Fruit fly (Drosophila melanogaster) whole organism, embryonic: ENCODE measurements around the gene ea.

Source experiments
- Atf3 ChIP-seq: fragments of 200-800 bp; sonication (Bioruptor generic); optimal IDR thresholded peaks from 3 replicates; lab custom pipeline; 2016; ENCODE audit warnings: missing biosample characterization, missing genetic modification characterization
- CG10543 ChIP-seq: fragments of 200-800 bp; sonication (Bioruptor generic); optimal IDR thresholded peaks from 3 replicates; lab custom pipeline; 2017; ENCODE audit warnings: missing biosample characterization, mild to moderate bottlenecking, missing genetic modification characterization, moderate library complexity
- CG11560 ChIP-seq: fragments of 200-800 bp; sonication (Bioruptor generic); IDR thresholded peaks from 3 replicates; pipeline ENCODE4 v1.3.6; 2022; ENCODE audit warnings: missing biosample characterization, missing genetic modification characterization
- CG12071 ChIP-seq: fragments of 200-800 bp; sonication (Bioruptor generic); optimal IDR thresholded peaks from 3 replicates; lab custom pipeline; 2018; ENCODE audit warnings: missing biosample characterization, mild to moderate bottlenecking, missing genetic modification characterization
- CG12155 ChIP-seq: fragments of 200-800 bp; sonication (Bioruptor generic); optimal IDR thresholded peaks from 3 replicates; lab custom pipeline; 2016; ENCODE audit warnings: missing biosample characterization, missing genetic modification characterization
- CG13287 ChIP-seq: fragments of 200-800 bp; sonication (Bioruptor generic); IDR thresholded peaks from 2 replicates; pipeline ENCODE4 v1.3.6; 2022; ENCODE audit warnings: missing biosample characterization, missing genetic modification characterization; ENCODE audit not compliant: partially characterized antibody
- CG17328 ChIP-seq: fragments of 200-800 bp; sonication (Bioruptor generic); IDR thresholded peaks from 2 replicates; pipeline ENCODE4 v1.3.6; 2022; ENCODE audit warnings: missing biosample characterization, missing genetic modification characterization
- CG1832 ChIP-seq: fragments of 200-800 bp; sonication (Bioruptor generic); optimal IDR thresholded peaks from 2 replicates; lab custom pipeline; 2017; ENCODE audit warnings: missing biosample characterization, mild to moderate bottlenecking, missing genetic modification characterization, inconsistent platforms
- CG31365 ChIP-seq: fragments of 200-800 bp; sonication (Bioruptor generic); optimal IDR thresholded peaks from 2 replicates; lab custom pipeline; 2018; ENCODE audit warnings: missing biosample characterization, mild to moderate bottlenecking, missing genetic modification characterization
- CG32532 ChIP-seq: fragments of 200-800 bp; sonication (Bioruptor generic); IDR thresholded peaks from 2 replicates; pipeline ENCODE4 v1.3.6; 2022; ENCODE audit warnings: missing biosample characterization, missing genetic modification characterization
- CG34376 ChIP-seq: fragments of 200-800 bp; sonication (Bioruptor generic); optimal IDR thresholded peaks from 2 replicates; lab custom pipeline; 2018; ENCODE audit warnings: missing biosample characterization, mild to moderate bottlenecking, missing genetic modification characterization
- CG34422 ChIP-seq: fragments of 200-800 bp; sonication (Bioruptor generic); IDR thresholded peaks from 3 replicates; pipeline ENCODE4 v1.3.6; 2022; ENCODE audit warnings: missing biosample characterization, missing genetic modification characterization
- CG42726 ChIP-seq: fragments of 200-800 bp; sonication (Bioruptor generic); IDR thresholded peaks from 2 replicates; pipeline ENCODE4 v1.3.6; 2022; ENCODE audit warnings: missing biosample characterization, missing genetic modification characterization; ENCODE audit not compliant: partially characterized antibody
- CG7963 ChIP-seq: fragments of 200-800 bp; sonication (Bioruptor generic); IDR thresholded peaks from 3 replicates; pipeline ENCODE4 v1.3.6; 2022; ENCODE audit warnings: missing biosample characterization, missing genetic modification characterization; ENCODE audit not compliant: partially characterized antibody
- CG8290 ChIP-seq, 3 experiments: fragments of 200-800 bp; sonication (Bioruptor generic); optimal IDR thresholded peaks; 2 replicates each; lab custom pipeline; 2016 to 2019; ENCODE audit warnings: missing biosample characterization in 3 of 3, missing genetic modification characterization in 3 of 3, mild to moderate bottlenecking in 2 of 3, moderate library complexity in 1 of 3
- D19B ChIP-seq: fragments of 200-800 bp; sonication (Bioruptor generic); optimal IDR thresholded peaks from 2 replicates; lab custom pipeline; 2017; ENCODE audit warnings: missing biosample characterization, mild to moderate bottlenecking, missing genetic modification characterization
- Dbx ChIP-seq: fragments of 200-800 bp; sonication (Bioruptor generic); IDR thresholded peaks from 3 replicates; pipeline ENCODE4 v1.3.6; 2022; ENCODE audit warnings: missing biosample characterization, missing genetic modification characterization
- Dfd ChIP-seq, 2 experiments: fragments of >200 bp; optimal IDR thresholded peaks; 2 replicates each; lab custom pipeline; 2017; ENCODE audit warnings: missing biosample characterization in 2 of 2, missing genetic modification characterization in 2 of 2
- Fer1 ChIP-seq: fragments of 200-800 bp; sonication (Bioruptor generic); optimal IDR thresholded peaks from 2 replicates; lab custom pipeline; 2017; ENCODE audit warnings: missing biosample characterization, mild to moderate bottlenecking, missing genetic modification characterization
- GATAe ChIP-seq: fragments of 200-800 bp; sonication (Bioruptor generic); conservative IDR thresholded peaks from 2 replicates; pipeline ENCODE4 v1.3.6; 2022; ENCODE audit warnings: missing biosample characterization, missing genetic modification characterization
- HLH54F ChIP-seq: fragments of 200-800 bp; sonication (Bioruptor generic); optimal IDR thresholded peaks from 3 replicates; lab custom pipeline; 2016; ENCODE audit warnings: missing biosample characterization, missing genetic modification characterization
- Hr39 ChIP-seq: fragments of >200 bp; optimal IDR thresholded peaks from 2 replicates; lab custom pipeline; 2017
- MESR4 ChIP-seq: fragments of 200-800 bp; sonication (Bioruptor generic); optimal IDR thresholded peaks from 2 replicates; lab custom pipeline; 2018; ENCODE audit warnings: missing biosample characterization, mild to moderate bottlenecking, missing genetic modification characterization, moderate library complexity
- Med ChIP-seq: fragments of 200-800 bp; sonication (Bioruptor generic); peaks from one replicate; lab custom pipeline; 2016; ENCODE audit warnings: missing biosample characterization, missing genetic modification characterization, mild to moderate bottlenecking, inconsistent platforms, moderate library complexity
- Myb ChIP-seq: fragments of 200-800 bp; sonication (Bioruptor generic); optimal IDR thresholded peaks from 2 replicates; lab custom pipeline; 2016; ENCODE audit warnings: missing biosample characterization, missing genetic modification characterization
- Tbp ChIP-seq: fragments of >200 bp; optimal IDR thresholded peaks from 2 replicates; lab custom pipeline; 2018; ENCODE audit warnings: missing biosample characterization, missing genetic modification characterization
- bbx ChIP-seq: fragments of 200-800 bp; sonication (Bioruptor generic); IDR thresholded peaks from 2 replicates; pipeline ENCODE4 v1.3.6; 2022; ENCODE audit warnings: missing biosample characterization, missing genetic modification characterization; ENCODE audit not compliant: partially characterized antibody
- chinmo ChIP-seq: fragments of 200-800 bp; sonication (Bioruptor generic); IDR thresholded peaks from 4 replicates; pipeline ENCODE4 v1.3.6; 2022; ENCODE audit warnings: missing biosample characterization, missing genetic modification characterization; ENCODE audit not compliant: partially characterized antibody
- crp ChIP-seq, 2 experiments: fragments of 200-800 bp; sonication (Bioruptor generic); optimal IDR thresholded peaks; 2 replicates in 1 of 2; 3 replicates in 1 of 2; lab custom pipeline; 2017; ENCODE audit warnings: missing biosample characterization in 2 of 2, missing genetic modification characterization in 2 of 2, mild to moderate bottlenecking in 1 of 2, moderate library complexity in 1 of 2
- cwo ChIP-seq: fragments of 200-800 bp; sonication (Bioruptor generic); optimal IDR thresholded peaks from 3 replicates; lab custom pipeline; 2017; ENCODE audit warnings: missing biosample characterization, missing genetic modification characterization, mild to moderate bottlenecking, moderate library complexity, missing genetic modification reagents
- dysf ChIP-seq: fragments of 200-800 bp; sonication (Bioruptor generic); IDR thresholded peaks from 3 replicates; pipeline ENCODE4 v1.3.6; 2022; ENCODE audit warnings: missing biosample characterization, missing genetic modification characterization
- eve ChIP-seq, 2 experiments: fragments of >200 bp; optimal IDR thresholded peaks; 2 replicates each; lab custom pipeline; 2017; ENCODE audit warnings: missing biosample characterization in 2 of 2, missing genetic modification characterization in 2 of 2
- exex ChIP-seq: fragments of 200-800 bp; sonication (Bioruptor generic); optimal IDR thresholded peaks from 4 replicates; lab custom pipeline; 2018; ENCODE audit warnings: missing biosample characterization, mild to moderate bottlenecking, missing genetic modification characterization, moderate library complexity
- ftz-f1 ChIP-seq: fragments of 200-800 bp; sonication (Bioruptor generic); optimal IDR thresholded peaks from 2 replicates; lab custom pipeline; 2016; ENCODE audit warnings: missing biosample characterization, missing genetic modification characterization
- grn ChIP-seq: fragments of 200-800 bp; sonication (Bioruptor generic); optimal IDR thresholded peaks from 3 replicates; lab custom pipeline; 2017; ENCODE audit warnings: missing biosample characterization, missing genetic modification characterization
- ind ChIP-seq: fragments of 200-800 bp; sonication (Bioruptor generic); optimal IDR thresholded peaks from 3 replicates; lab custom pipeline; 2016; ENCODE audit warnings: missing biosample characterization, missing genetic modification characterization
- kay ChIP-seq: fragments of 200-800 bp; sonication (Bioruptor generic); optimal IDR thresholded peaks from 2 replicates; lab custom pipeline; 2016; ENCODE audit warnings: missing biosample characterization, missing genetic modification characterization
- lab ChIP-seq: fragments of 200-800 bp; sonication (Bioruptor generic); optimal IDR thresholded peaks from 3 replicates; lab custom pipeline; 2017; ENCODE audit warnings: missing biosample characterization, missing genetic modification characterization, mild to moderate bottlenecking, moderate library complexity, missing genetic modification reagents
- mirr ChIP-seq: fragments of 200-800 bp; sonication (Bioruptor generic); optimal IDR thresholded peaks from 3 replicates; lab custom pipeline; 2018; ENCODE audit warnings: missing biosample characterization, mild to moderate bottlenecking, missing genetic modification characterization
- pan ChIP-seq, 4 experiments: fragments of >200 bp in 3 of 4; fragments of 200-800 bp in 1 of 4; sonication (Bioruptor generic) in 1 of 4; optimal IDR thresholded peaks in 3 of 4; IDR thresholded peaks in 1 of 4; 2 replicates each; pipeline versions ENCODE4 v1.3.6 to Lab custom; 2017 to 2022; ENCODE audit warnings: missing biosample characterization in 2 of 4, missing genetic modification characterization in 2 of 4, mixed read lengths in 1 of 4
- pb ChIP-seq: fragments of 200-800 bp; sonication (Bioruptor generic); optimal IDR thresholded peaks from 3 replicates; lab custom pipeline; 2016; ENCODE audit warnings: missing biosample characterization, missing genetic modification characterization
- repo ChIP-seq: fragments of 200-800 bp; sonication (Bioruptor generic); optimal IDR thresholded peaks from 2 replicates; lab custom pipeline; 2016; ENCODE audit warnings: missing biosample characterization, missing genetic modification characterization
- rib ChIP-seq: fragments of 200-800 bp; sonication (Bioruptor generic); IDR thresholded peaks from 2 replicates; pipeline ENCODE4 v1.3.6; 2022; ENCODE audit warnings: missing biosample characterization, missing genetic modification characterization
- sens ChIP-seq: fragments of 200-800 bp; sonication (Bioruptor generic); peaks from one replicate; lab custom pipeline; 2016; ENCODE audit warnings: missing biosample characterization, missing genetic modification characterization
- sqz ChIP-seq: fragments of 200-800 bp; sonication (Bioruptor generic); optimal IDR thresholded peaks from 3 replicates; lab custom pipeline; 2018; ENCODE audit warnings: missing biosample characterization, mild to moderate bottlenecking, missing genetic modification characterization
- sug ChIP-seq: fragments of 200-800 bp; optimal IDR thresholded peaks from 2 replicates; lab custom pipeline; 2019; ENCODE audit warnings: missing biosample characterization, mild to moderate bottlenecking, missing genetic modification characterization, moderate library complexity
- tio ChIP-seq: fragments of 200-800 bp; sonication (Bioruptor generic); optimal IDR thresholded peaks from 2 replicates; lab custom pipeline; 2017; ENCODE audit warnings: missing biosample characterization, missing genetic modification characterization, inconsistent platforms
- vvl ChIP-seq: fragments of 200-800 bp; sonication (Bioruptor generic); IDR thresholded peaks from 2 replicates; pipeline ENCODE4 v1.3.6; 2022; ENCODE audit warnings: missing biosample characterization, missing genetic modification characterization
- wdn ChIP-seq: fragments of 200-800 bp; sonication (Bioruptor generic); IDR thresholded peaks from 2 replicates; pipeline ENCODE4 v1.3.6; 2022; ENCODE audit warnings: missing biosample characterization, missing genetic modification characterization

The ea gene

dm6 chr3R:15297904-15298303, 30.6 kb upstream of the ea start:
- TF ChIP-seq Atf3 (GFP tag; lab: Kevin White, UChicago) (no peak), Med (peak; percentile 64), chinmo (GFP tag; lab: Robert Waterston, UW) (peak; percentile 87; the same call in 3 of the 4 replicates), CG1832 (no peak), HLH54F (GFP tag; lab: Kevin White, UChicago) (no peak), CG12071 (GFP tag; lab: Kevin White, UChicago) (no peak), ind (no peak), grn (GFP tag; lab: Kevin White, UChicago) (peak; percentile 27), D19B (GFP tag; lab: Kevin White, UChicago) (peak; percentile 17), Fer1 (GFP tag; lab: Kevin White, UChicago) (peak; percentile 13), CG13287 (GFP tag; lab: Robert Waterston, UW) (0 out of 2 replicates have a peak, but pooled peaks have one; percentile 14), exex (tag; lab: Kevin White, UChicago) (peak; percentile 67), lab (GFP tag; lab: Kevin White, UChicago) (peak; percentile 46), MESR4 (GFP tag; lab: Kevin White, UChicago) (no peak), CG8290 (GFP tag; optimal IDR thresholded peaks at IDR 0.05; lab: Kevin White, UChicago) (no peak), CG8290 (tag; optimal IDR thresholded peaks at IDR 0.05; lab: Kevin White, UChicago) (no peak), pb (GFP tag; lab: Kevin White, UChicago) (no peak), sug (peak; percentile 70), GATAe (peak; percentile 42; the same call in 1 of the 2 replicates), eve (GFP tag; optimal IDR thresholded peaks at IDR 0.05; lab: Kevin White, UChicago) (peak in 1 of 2 experiments; percentile 2), pan (optimal IDR thresholded peaks at IDR 0.05; lab: Kevin White, UChicago) (no peak), pan (GFP tag; optimal IDR thresholded peaks at IDR 0.05 in 1 of 2, IDR thresholded peaks at IDR 0.05 in 1 of 2) (no peak), kay (GFP tag; lab: Kevin White, UChicago) (no peak), CG7963 (GFP tag; lab: Robert Waterston, UW) (no peak), CG32532 (GFP tag; lab: Robert Waterston, UW) (peak; percentile 5; the same call in 1 of the 2 replicates), crp (GFP tag; optimal IDR thresholded peaks at IDR 0.05; lab: Kevin White, UChicago) (no peak), wdn (GFP tag; lab: Robert Waterston, UW) (0 out of 2 replicates have a peak, but pooled peaks have one; percentile 8), mirr (GFP tag; lab: Kevin White, UChicago) (peak; percentile 15), cwo (GFP tag; lab: Kevin White, UChicago) (peak; percentile 12), CG34376 (peak; percentile 44)
- TF ChIP-seq, all 482 proteins: peak for 16

- 0 out of 2 replicates have a peak, but pooled peaks have one; percentile 12 for TF ChIP-seq vvl (GFP tag; lab: Robert Waterston, UW)
- TF ChIP-seq dysf (GFP tag; lab: Robert Waterston, UW), result 0 out of 3 replicates have a peak, but pooled peaks have one; percentile 9
- TF ChIP-seq Atf3 (GFP tag; lab: Kevin White, UChicago), result no peak
- peak; percentile 23; the same call in 1 of the 2 replicates for TF ChIP-seq CG42726
- no peak for TF ChIP-seq repo (GFP tag; lab: Kevin White, UChicago)
- no peak for TF ChIP-seq tio
- TF ChIP-seq Tbp, result no peak
- peak; percentile 22 for TF ChIP-seq sens (GFP tag; lab: Kevin White, UChicago)
- TF ChIP-seq sqz (GFP tag; lab: Kevin White, UChicago), result no peak
- TF ChIP-seq rib (GFP tag; lab: Robert Waterston, UW), result no peak
- no peak for TF ChIP-seq CG31365 (tag; lab: Kevin White, UChicago)
- no peak for TF ChIP-seq CG34422 (GFP tag; lab: Robert Waterston, UW)
- 0 out of 2 replicates have a peak, but pooled peaks have one; percentile 6 for TF ChIP-seq bbx
- TF ChIP-seq Dfd (GFP tag; optimal IDR thresholded peaks at IDR 0.05; lab: Kevin White, UChicago), result no peak
- no peak for TF ChIP-seq CG12155 (GFP tag; lab: Kevin White, UChicago)
- peak; percentile 56 for TF ChIP-seq ftz-f1 (GFP tag; lab: Kevin White, UChicago)
- TF ChIP-seq CG11560 (tag; lab: Robert Waterston, UW), result 0 out of 3 replicates have a peak, but pooled peaks have one; percentile 35
- TF ChIP-seq Hr39 (lab: Kevin White, UChicago), result peak; percentile 16
- 0 out of 3 replicates have a peak, but pooled peaks have one; percentile 6 for TF ChIP-seq Dbx (GFP tag; lab: Robert Waterston, UW)
- TF ChIP-seq CG17328 (GFP tag; lab: Robert Waterston, UW), result peak; percentile 37; the same call in 1 of the 2 replicates
- peak; percentile 6 for TF ChIP-seq CG10543 (GFP tag; lab: Kevin White, UChicago)
- TF ChIP-seq Myb, result no peak
Observed at dm6 chr3R:15305246-15305645, 23.3 kb upstream of the ea start.
